ENCODE assay signal across 6 worm cellular contexts in genomic region chrX:16265636-16266384, ce11.
TF ChIP-seq lines count a peak whose summit lies in the region.

TSS of gene mua-6 (minus strand) at chrX:16265686.

TF ChIP-seq in whole organism, L1 larva, 84 proteins besides CTCF, POLR2A, EP300 and RAD21 (continues in another document):
- no peak for TF ChIP-seq tlp-1 (tag; optimal IDR thresholded peaks at IDR 0.05; lab: Kevin White, UChicago)
- TF ChIP-seq egl-27 (tag; optimal IDR thresholded peaks at IDR 0.05; lab: Kevin White, UChicago), result no peak
- no peak for TF ChIP-seq lir-3 (tag; optimal IDR thresholded peaks at IDR 0.05; lab: Kevin White, UChicago; ENCODE audit: poor library complexity)
- no peak for TF ChIP-seq C34B4.2 (tag; optimal IDR thresholded peaks at IDR 0.05; lab: Kevin White, UChicago)
- no peak for TF ChIP-seq pax-3 (tag; optimal IDR thresholded peaks at IDR 0.05; lab: Kevin White, UChicago)
- TF ChIP-seq nhr-71 (tag; optimal IDR thresholded peaks at IDR 0.05; lab: Kevin White, UChicago), result peak; percentile 18
- TF ChIP-seq ets-5 (GFP tag; IDR thresholded peaks at IDR 0.05; lab: Robert Waterston, UW), result no peak
- no peak for TF ChIP-seq aha-1 (tag; optimal IDR thresholded peaks at IDR 0.05; lab: Kevin White, UChicago)
- no peak for TF ChIP-seq sup-37 (GFP tag; optimal IDR thresholded peaks at IDR 0.05; lab: Kevin White, UChicago)
- TF ChIP-seq fkh-10 (GFP tag; optimal IDR thresholded peaks at IDR 0.05; lab: Kevin White, UChicago), result no peak
- TF ChIP-seq nhr-237 (tag; optimal IDR thresholded peaks at IDR 0.05; lab: Kevin White, UChicago), result no peak
- TF ChIP-seq fkh-4 (tag; optimal IDR thresholded peaks at IDR 0.05; lab: Kevin White, UChicago; ENCODE audit: borderline replicate concordance), result no peak
- TF ChIP-seq aly-2 (tag; optimal IDR thresholded peaks at IDR 0.05; lab: Kevin White, UChicago), result no peak
- TF ChIP-seq zip-4 (GFP tag; optimal IDR thresholded peaks at IDR 0.05; lab: Kevin White, UChicago), result no peak
- no peak for TF ChIP-seq mab-9 (GFP tag; IDR thresholded peaks at IDR 0.05; lab: Robert Waterston, UW)
- no peak for TF ChIP-seq ztf-4 (tag; optimal IDR thresholded peaks at IDR 0.05; lab: Kevin White, UChicago)

TF ChIP-seq in whole organism, L2 larva, 48 proteins besides CTCF, POLR2A, EP300 and RAD21:
- TF ChIP-seq nhr-77 (tag; optimal IDR thresholded peaks at IDR 0.05; lab: Kevin White, UChicago) (no peak), ztf-4 (tag; optimal IDR thresholded peaks at IDR 0.05; lab: Kevin White, UChicago) (no peak), unc-62 (GFP tag; optimal IDR thresholded peaks at IDR 0.05; lab: Kevin White, UChicago) (no peak), ceh-82 (tag; optimal IDR thresholded peaks at IDR 0.05; lab: Kevin White, UChicago) (no peak), ama-1 (optimal IDR thresholded peaks at IDR 0.05; lab: Kevin White, UChicago) (no peak), fos-1 (tag; optimal IDR thresholded peaks at IDR 0.05; lab: Kevin White, UChicago) (peak; percentile 17), mbf-1 (tag; optimal IDR thresholded peaks at IDR 0.05; lab: Kevin White, UChicago) (no peak), sma-3 (GFP tag; optimal IDR thresholded peaks at IDR 0.05; lab: Kevin White, UChicago) (peak; percentile 83), lin-11 (tag; optimal IDR thresholded peaks at IDR 0.05; lab: Kevin White, UChicago) (no peak), egl-27 (tag; optimal IDR thresholded peaks at IDR 0.05; lab: Kevin White, UChicago) (no peak), R02D3.7 (tag; optimal IDR thresholded peaks at IDR 0.05; lab: Kevin White, UChicago) (no peak)

TF ChIP-seq in whole organism, L3 larva, 47 proteins besides CTCF, POLR2A, EP300 and RAD21:
- TF ChIP-seq sea-2 (GFP tag; optimal IDR thresholded peaks at IDR 0.05; lab: Kevin White, UChicago) (no peak), pqm-1 (tag; optimal IDR thresholded peaks at IDR 0.05; lab: Kevin White, UChicago) (no peak), nhr-43 (tag; optimal IDR thresholded peaks at IDR 0.05; lab: Kevin White, UChicago; ENCODE audit: poor library complexity, severe bottlenecking) (peak; percentile 3), ceh-28 (tag; optimal IDR thresholded peaks at IDR 0.05; lab: Kevin White, UChicago) (no peak), aly-2 (tag; optimal IDR thresholded peaks at IDR 0.05; lab: Kevin White, UChicago) (no peak), unc-39 (tag; optimal IDR thresholded peaks at IDR 0.05; lab: Kevin White, UChicago) (no peak)
TF ChIP-seq in whole organism, L3 larva: peak in this region for 1.

TF ChIP-seq in whole organism, L4 larva, 104 proteins besides CTCF, POLR2A, EP300 and RAD21:
- TF ChIP-seq pqm-1 (tag; optimal IDR thresholded peaks at IDR 0.05; lab: Kevin White, UChicago) (no peak), mxl-3 (GFP tag; optimal IDR thresholded peaks at IDR 0.05; lab: Kevin White, UChicago) (peak; percentile 40), ceh-44 (GFP tag; IDR thresholded peaks at IDR 0.05; lab: Robert Waterston, UW) (no peak), ces-1 (GFP tag; optimal IDR thresholded peaks at IDR 0.05; lab: Kevin White, UChicago) (no peak), mes-2 (tag; optimal IDR thresholded peaks at IDR 0.05; lab: Kevin White, UChicago; ENCODE audit: poor library complexity, severe bottlenecking) (no peak), dmd-6 (GFP tag; IDR thresholded peaks at IDR 0.05; lab: Robert Waterston, UW) (0 out of 2 replicates have a peak, but pooled peaks have one; percentile 8), aha-1 (tag; lab: Kevin White, UChicago) (no peak), nhr-102 (tag; optimal IDR thresholded peaks at IDR 0.05; lab: Kevin White, UChicago) (no peak), nhr-76 (tag; optimal IDR thresholded peaks at IDR 0.05; lab: Kevin White, UChicago) (no peak), unc-62 (GFP tag; optimal IDR thresholded peaks at IDR 0.05 in 1 of 2; lab: Kevin White, UChicago) (peak in 1 of 2 experiments; percentile 12), unc-62 (tag; optimal IDR thresholded peaks at IDR 0.05; lab: Kevin White, UChicago) (no peak), Y5F2A.4 (GFP tag; optimal IDR thresholded peaks at IDR 0.05; lab: Kevin White, UChicago) (no peak), set-16 (GFP tag; IDR thresholded peaks at IDR 0.05; lab: Robert Waterston, UW) (0 out of 2 replicates have a peak, but pooled peaks have one; percentile 6)

TF ChIP-seq in whole organism, midembryonic, 9 proteins besides CTCF, POLR2A, EP300 and RAD21:
- TF ChIP-seq klf-2 (GFP tag; conservative IDR thresholded peaks at IDR 0.05; lab: Robert Waterston, UW) (no peak), flt-1 (GFP tag; IDR thresholded peaks at IDR 0.05; lab: Robert Waterston, UW) (0 out of 2 replicates have a peak, but pooled peaks have one; percentile 21), med-1 (GFP tag; optimal IDR thresholded peaks at IDR 0.05; lab: Kevin White, UChicago; ENCODE audit: insufficient read depth) (no peak), cog-1 (tag; optimal IDR thresholded peaks at IDR 0.05; lab: Kevin White, UChicago) (no peak)

TF ChIP-seq in whole organism, young adult, 124 proteins besides CTCF, POLR2A, EP300 and RAD21:
- no peak for TF ChIP-seq chd-7 (tag; optimal IDR thresholded peaks at IDR 0.05; lab: Kevin White, UChicago)
- TF ChIP-seq F33H1.4 (GFP tag; IDR thresholded peaks at IDR 0.05; lab: Robert Waterston, UW), result no peak
- TF ChIP-seq zfh-2 (GFP tag; conservative IDR thresholded peaks at IDR 0.05; lab: Robert Waterston, UW), result 0 out of 2 replicates have a peak, but pooled peaks have one; percentile 12
- TF ChIP-seq F55B11.4 (tag; optimal IDR thresholded peaks at IDR 0.05; lab: Kevin White, UChicago; ENCODE audit: borderline replicate concordance, insufficient read depth), result no peak
